Fruit fly (Drosophila melanogaster): ENCODE results near the gene CG7886.

DNA sequence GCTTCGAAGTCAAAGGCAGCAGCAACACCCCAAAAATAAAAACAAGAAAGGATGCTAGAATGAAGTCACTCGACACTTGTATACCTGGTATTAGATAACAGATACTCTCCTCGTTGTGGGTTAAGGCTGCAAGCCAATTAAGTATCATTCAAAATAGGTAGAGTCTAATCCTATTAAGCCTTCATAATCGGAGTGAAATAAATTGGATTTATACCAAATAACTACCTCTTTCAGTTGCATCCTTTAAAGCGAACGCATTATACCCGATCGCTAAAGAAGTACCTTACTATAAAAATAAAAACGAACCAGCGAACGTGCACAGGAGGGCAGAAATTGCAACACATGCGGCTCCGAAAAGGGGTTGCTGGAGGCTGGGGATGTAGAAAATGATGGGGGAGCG is 19.8 kb downstream of the CG7886 start:
- TF ChIP-seq salr (GFP tag; optimal IDR thresholded peaks at IDR 0.05) (peak in 1 of 2 experiments; percentile 10), Blimp-1 (GFP tag; optimal IDR thresholded peaks at IDR 0.05) (no peak), CG4318 (GFP tag; optimal IDR thresholded peaks at IDR 0.05) (no peak), Gug (GFP tag; IDR thresholded peaks at IDR 0.05) (no peak), topi (GFP tag; optimal IDR thresholded peaks at IDR 0.05) (peak; percentile 5), Hr39 (GFP tag; optimal IDR thresholded peaks at IDR 0.05) (peak; percentile 8)

All from whole organism, prepupa.